Worm (Caenorhabditis elegans) whole organism, L3 larva: Measurements from ENCODE around the gene hadb-1.

Experiments used
- ceh-16 ChIP-seq: sonication (generic microtip); optimal IDR thresholded peaks from 2 replicates; lab custom pipeline; 2017; ENCODE audit warnings: missing biosample characterization, missing genetic modification characterization
- nhr-67 ChIP-seq: fragments of 150-350 bp; optimal IDR thresholded peaks from 2 replicates; lab custom pipeline; 2014; ENCODE audit warnings: missing biosample characterization, missing genetic modification characterization
- nhr-76 ChIP-seq: fragments of 150-350 bp; sonication (generic microtip); optimal IDR thresholded peaks from 5 replicates; lab custom pipeline; 2014; ENCODE audit warnings: missing biosample characterization, missing genetic modification characterization
- pha-4 ChIP-seq: fragments of 150-350 bp; optimal IDR thresholded peaks from 2 replicates; lab custom pipeline; 2014; ENCODE audit warnings: missing biosample characterization, missing genetic modification reagents, missing genetic modification characterization
- sea-2 ChIP-seq: fragments of 150-350 bp; sonication (generic microtip); optimal IDR thresholded peaks from 4 replicates; lab custom pipeline; 2014; ENCODE audit warnings: missing biosample characterization, missing genetic modification reagents, missing genetic modification characterization
- unc-62 ChIP-seq: fragments of 150-350 bp; sonication (generic microtip); optimal IDR thresholded peaks from 4 replicates; lab custom pipeline; 2014; ENCODE audit warnings: missing biosample characterization, missing genetic modification reagents, missing genetic modification characterization
- ztf-4 ChIP-seq: fragments of 150-350 bp; optimal IDR thresholded peaks from 2 replicates; lab custom pipeline; 2014; ENCODE audit warnings: missing biosample characterization, missing genetic modification characterization

DNA sequence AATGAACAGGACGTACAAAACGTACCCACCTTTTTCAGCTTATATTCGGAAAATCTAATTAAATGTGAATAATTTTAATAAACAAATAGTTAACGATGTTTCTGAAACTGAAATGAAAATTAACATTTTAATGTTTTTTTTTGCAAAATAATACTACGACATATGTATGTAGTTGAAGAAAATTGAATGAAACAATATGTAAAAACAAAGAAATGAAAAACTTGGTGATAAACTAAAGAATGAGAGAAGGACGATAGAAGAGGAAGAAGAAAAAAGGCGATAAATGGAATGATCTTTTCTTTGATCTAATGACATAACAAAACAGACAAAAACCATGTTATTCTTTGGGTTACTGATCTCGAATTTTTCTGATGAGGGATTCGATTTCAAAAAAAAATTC, 22.0 kb upstream of the hadb-1 start, which contains the start of gene B0303.11:
- TF ChIP-seq ztf-4 (tag; lab: Kevin White, UChicago) (no peak), ceh-16 (no peak), sea-2 (GFP tag; lab: Kevin White, UChicago) (no peak), pha-4 (tag; lab: Kevin White, UChicago) (no peak), nhr-76 (no peak), unc-62 (GFP tag; lab: Kevin White, UChicago) (no peak), nhr-67 (tag; lab: Kevin White, UChicago) (no peak)
